Worm (Caenorhabditis elegans) whole organism, L3 larva: ENCODE results near the gene B0334.13.

ENCODE experiments used
- aly-2 ChIP-seq: fragments of 150-350 bp; optimal IDR thresholded peaks from 2 replicates; lab custom pipeline; 2014; ENCODE audit warnings: missing biosample characterization, missing genetic modification characterization
- ceh-82 ChIP-seq: fragments of 150-350 bp; optimal IDR thresholded peaks from 2 replicates; lab custom pipeline; 2014; ENCODE audit warnings: missing biosample characterization, missing genetic modification characterization
- elt-1 ChIP-seq: fragments of 150-350 bp; optimal IDR thresholded peaks from 2 replicates; lab custom pipeline; 2014; ENCODE audit warnings: missing biosample characterization, missing genetic modification characterization
- ztf-4 ChIP-seq: fragments of 150-350 bp; optimal IDR thresholded peaks from 2 replicates; lab custom pipeline; 2014; ENCODE audit warnings: missing biosample characterization, missing genetic modification characterization

ce11 chrII:11492843-11493242, 4.7 kb downstream of the B0334.13 start, which contains the start of gene hacl-1:
- TF ChIP-seq elt-1 (no peak), ceh-82 (tag; lab: Kevin White, UChicago) (no peak), ztf-4 (no peak), aly-2 (tag; lab: Kevin White, UChicago) (no peak)
